Fruit fly (Drosophila melanogaster): ENCODE results near the gene CG5854.
A peak's percentile ranks its signal among the peaks of the same experiment; 100 is the strongest.

Gene CG5854

DNA sequence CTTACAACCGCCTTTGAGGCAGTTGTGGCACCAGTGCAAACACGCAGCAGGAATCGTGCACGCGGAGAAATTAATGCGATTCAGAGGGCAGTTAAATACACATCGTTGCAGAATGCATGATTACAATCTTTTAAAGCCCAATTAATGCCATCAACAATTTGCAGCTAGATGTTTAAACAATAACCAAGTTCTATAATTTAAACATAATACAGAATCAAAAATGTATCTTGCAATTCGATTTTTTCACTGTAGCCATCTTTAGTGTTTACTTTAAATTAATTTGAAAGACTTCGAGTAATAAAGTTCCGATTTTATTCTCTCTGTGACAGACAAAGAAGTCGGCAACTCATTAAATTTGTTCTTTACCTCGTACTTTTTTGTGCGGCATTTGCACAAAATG, 17.7 kb upstream of the CG5854 start (continued):
- no peak for TF ChIP-seq Ada2b (GFP tag; IDR thresholded peaks at IDR 0.05)
- TF ChIP-seq CG5245 (GFP tag; optimal IDR thresholded peaks at IDR 0.05): no peak
- TF ChIP-seq Nf-YA (GFP tag; IDR thresholded peaks at IDR 0.05): no peak
- no peak for TF ChIP-seq HLHmδ (GFP tag; optimal IDR thresholded peaks at IDR 0.05)
- peak; percentile 5 for TF ChIP-seq CG2678 (tag; optimal IDR thresholded peaks at IDR 0.05)
- no peak for TF ChIP-seq CG15696 (tag; optimal IDR thresholded peaks at IDR 0.05)
- no peak for TF ChIP-seq chinmo (GFP tag; IDR thresholded peaks at IDR 0.05; ENCODE audit: partially characterized antibody)
- TF ChIP-seq Awh (GFP tag; IDR thresholded peaks at IDR 0.05): no peak
- no peak for TF ChIP-seq CG13775 (GFP tag; optimal IDR thresholded peaks at IDR 0.05)
- TF ChIP-seq CG1603 (tag; optimal IDR thresholded peaks at IDR 0.05): peak; percentile 1
- no peak for TF ChIP-seq kah (GFP tag; optimal IDR thresholded peaks at IDR 0.05)
- TF ChIP-seq CG6765 (GFP tag; optimal IDR thresholded peaks at IDR 0.05): no peak
- no peak for TF ChIP-seq en (GFP tag; optimal IDR thresholded peaks at IDR 0.05)
- no peak for TF ChIP-seq cg (GFP tag; optimal IDR thresholded peaks at IDR 0.05)
- TF ChIP-seq tio (GFP tag; optimal IDR thresholded peaks at IDR 0.05): no peak
- TF ChIP-seq CG6254 (GFP tag; optimal IDR thresholded peaks at IDR 0.05): peak; percentile 2
- TF ChIP-seq Jarid2 (GFP tag; optimal IDR thresholded peaks at IDR 0.05): no peak
- peak; percentile 1 for TF ChIP-seq ind (GFP tag; optimal IDR thresholded peaks at IDR 0.05)
- TF ChIP-seq CG3281 (GFP tag; optimal IDR thresholded peaks at IDR 0.05): no peak
- TF ChIP-seq sob (GFP tag; IDR thresholded peaks at IDR 0.05): no peak
- TF ChIP-seq ci (GFP tag; IDR thresholded peaks at IDR 0.05): no peak
- peak; percentile 0 for TF ChIP-seq CG7839 (tag; optimal IDR thresholded peaks at IDR 0.05)
- no peak for TF ChIP-seq ERR (GFP tag; optimal IDR thresholded peaks at IDR 0.05)
- no peak for TF ChIP-seq Side (GFP tag; optimal IDR thresholded peaks at IDR 0.05)
- TF ChIP-seq CG12744 (GFP tag; optimal IDR thresholded peaks at IDR 0.05): no peak
- TF ChIP-seq Optix (GFP tag; IDR thresholded peaks at IDR 0.05): no peak
- TF ChIP-seq CG2116 (GFP tag; optimal IDR thresholded peaks at IDR 0.05): no peak
- no peak for TF ChIP-seq ken (GFP tag; IDR thresholded peaks at IDR 0.05)
- peak in 1 of 2 experiments; percentile 3 for TF ChIP-seq Hr51 (GFP tag; optimal IDR thresholded peaks at IDR 0.05)
- TF ChIP-seq Sox102F (GFP tag; optimal IDR thresholded peaks at IDR 0.05): peak; percentile 40
- no peak for TF ChIP-seq pan (optimal IDR thresholded peaks at IDR 0.05)
- TF ChIP-seq pan (GFP tag; optimal IDR thresholded peaks at IDR 0.05 in 1 of 2, IDR thresholded peaks at IDR 0.05 in 1 of 2): no peak
- no peak for TF ChIP-seq mld (GFP tag; IDR thresholded peaks at IDR 0.05; ENCODE audit: partially characterized antibody)
- no peak for TF ChIP-seq pros (GFP tag; optimal IDR thresholded peaks at IDR 0.05)
- peak; percentile 62 for TF ChIP-seq nom (GFP tag; optimal IDR thresholded peaks at IDR 0.05)
- TF ChIP-seq CG2120 (GFP tag; optimal IDR thresholded peaks at IDR 0.05): no peak
- no peak for TF ChIP-seq C15 (GFP tag; IDR thresholded peaks at IDR 0.05)
- TF ChIP-seq CG6689 (GFP tag; IDR thresholded peaks at IDR 0.05): no peak
- no peak for TF ChIP-seq CG4707 (GFP tag; optimal IDR thresholded peaks at IDR 0.05)
- TF ChIP-seq zen (tag; optimal IDR thresholded peaks at IDR 0.05): no peak
- no peak for TF ChIP-seq CG18764 (GFP tag; optimal IDR thresholded peaks at IDR 0.05)
- no peak for TF ChIP-seq CG31365 (tag; optimal IDR thresholded peaks at IDR 0.05)
- no peak for TF ChIP-seq Doc3 (GFP tag; IDR thresholded peaks at IDR 0.05; ENCODE audit: partially characterized antibody)
- TF ChIP-seq CG18011 (GFP tag; optimal IDR thresholded peaks at IDR 0.05): no peak
- TF ChIP-seq crp (GFP tag; optimal IDR thresholded peaks at IDR 0.05): no peak
- no peak for TF ChIP-seq CG4404 (GFP tag; IDR thresholded peaks at IDR 0.05)
- TF ChIP-seq Max (GFP tag; optimal IDR thresholded peaks at IDR 0.05): no peak
- TF ChIP-seq CkIIα-i1 (GFP tag; IDR thresholded peaks at IDR 0.05): no peak
- TF ChIP-seq MTF-1 (GFP tag; optimal IDR thresholded peaks at IDR 0.05; ENCODE audit: borderline replicate concordance): no peak
- no peak for TF ChIP-seq CG30020 (tag; optimal IDR thresholded peaks at IDR 0.05)
- no peak for TF ChIP-seq gsb-n (tag; optimal IDR thresholded peaks at IDR 0.05)
